Fruit fly (Drosophila melanogaster) whole organism, pupa: ENCODE data around the gene CG11403.

Experiments
- CG10348 ChIP-seq: fragments of 200-800 bp; sonication (Bioruptor generic); IDR thresholded peaks from 2 replicates; pipeline ENCODE4 v1.3.6; 2022; ENCODE audit warnings: missing biosample characterization, missing genetic modification characterization
- CG12605 ChIP-seq: fragments of 200-800 bp; sonication (Bioruptor generic); IDR thresholded peaks from 2 replicates; pipeline ENCODE4 v1.3.6; 2022; ENCODE audit warnings: missing biosample characterization, missing genetic modification characterization
- CG13204 ChIP-seq: fragments of 200-800 bp; sonication (Bioruptor generic); optimal IDR thresholded peaks from 2 replicates; lab custom pipeline; 2018; ENCODE audit warnings: missing biosample characterization, mild to moderate bottlenecking, missing genetic modification characterization, moderate library complexity
- CG14655 ChIP-seq: fragments of 200-800 bp; sonication (Bioruptor generic); optimal IDR thresholded peaks from 3 replicates; lab custom pipeline; 2017; ENCODE audit warnings: mild to moderate bottlenecking, missing biosample characterization, missing genetic modification reagents, missing genetic modification characterization
- CG15710 ChIP-seq: fragments of 200-800 bp; sonication (Bioruptor generic); optimal IDR thresholded peaks from 2 replicates; lab custom pipeline; 2018; ENCODE audit warnings: missing biosample characterization, mild to moderate bottlenecking, missing genetic modification characterization, moderate library complexity
- CG17806 ChIP-seq: fragments of 200-800 bp; sonication (Bioruptor generic); optimal IDR thresholded peaks from 2 replicates; lab custom pipeline; 2018; ENCODE audit warnings: missing biosample characterization, mild to moderate bottlenecking, missing genetic modification characterization, moderate library complexity
- CG32121 ChIP-seq: fragments of 200-800 bp; sonication (Bioruptor generic); IDR thresholded peaks from 2 replicates; pipeline ENCODE4 v1.3.6; 2022; ENCODE audit warnings: missing biosample characterization, missing genetic modification characterization
- CG34367 ChIP-seq: fragments of 200-800 bp; sonication (Bioruptor generic); optimal IDR thresholded peaks from 2 replicates; lab custom pipeline; 2018; ENCODE audit warnings: missing biosample characterization, mild to moderate bottlenecking, missing genetic modification characterization
- CG4496 ChIP-seq: fragments of 200-800 bp; sonication (Bioruptor generic); IDR thresholded peaks from 3 replicates; pipeline ENCODE4 v1.3.6; 2022; ENCODE audit warnings: missing biosample characterization, missing genetic modification characterization
- CG8159 ChIP-seq: fragments of 200-800 bp; sonication (Bioruptor generic); optimal IDR thresholded peaks from 3 replicates; lab custom pipeline; 2018; ENCODE audit warnings: missing biosample characterization, mild to moderate bottlenecking, missing genetic modification characterization, moderate library complexity
- CG8301 ChIP-seq: fragments of 200-800 bp; sonication (Bioruptor generic); optimal IDR thresholded peaks from 2 replicates; lab custom pipeline; 2018; ENCODE audit warnings: missing biosample characterization, mild to moderate bottlenecking, missing genetic modification characterization
- CG9948 ChIP-seq: fragments of 200-800 bp; sonication (Bioruptor generic); optimal IDR thresholded peaks from 2 replicates; lab custom pipeline; 2018; ENCODE audit warnings: missing biosample characterization, mild to moderate bottlenecking, missing genetic modification characterization, moderate library complexity
- D1 ChIP-seq: fragments of 200-800 bp; sonication (Bioruptor generic); optimal IDR thresholded peaks from 2 replicates; lab custom pipeline; 2018; ENCODE audit warnings: missing biosample characterization, mild to moderate bottlenecking, missing genetic modification characterization, moderate library complexity
- EcR ChIP-seq: fragments of 200-800 bp; sonication (Bioruptor generic); optimal IDR thresholded peaks from 3 replicates; lab custom pipeline; 2019; ENCODE audit warnings: missing biosample characterization, missing genetic modification characterization, mild to moderate bottlenecking, moderate library complexity, missing genetic modification reagents
- Ets98B ChIP-seq: fragments of 200-800 bp; sonication (Bioruptor generic); IDR thresholded peaks from 2 replicates; pipeline ENCODE4 v1.3.6; 2022; ENCODE audit warnings: missing biosample characterization, missing genetic modification characterization
- Pif1A ChIP-seq: fragments of 200-800 bp; sonication (Bioruptor generic); optimal IDR thresholded peaks from 3 replicates; lab custom pipeline; 2016; ENCODE audit warnings: missing biosample characterization, missing genetic modification characterization
- Pif1B ChIP-seq: fragments of 200-800 bp; sonication (Bioruptor generic); optimal IDR thresholded peaks from 3 replicates; lab custom pipeline; 2016; ENCODE audit warnings: missing biosample characterization, missing genetic modification characterization
- Snoo ChIP-seq: fragments of 200-800 bp; sonication (Bioruptor generic); optimal IDR thresholded peaks from 3 replicates; lab custom pipeline; 2017; ENCODE audit warnings: missing biosample characterization, mild to moderate bottlenecking, missing genetic modification characterization, inconsistent platforms
- fd96Ca ChIP-seq: fragments of 200-800 bp; sonication (Bioruptor generic); IDR thresholded peaks from 3 replicates; pipeline ENCODE4 v1.3.6; 2022; ENCODE audit warnings: missing biosample characterization, missing genetic modification characterization
- rn ChIP-seq: fragments of 200-800 bp; sonication (Bioruptor generic); IDR thresholded peaks from 2 replicates; pipeline ENCODE4 v1.3.6; 2022; ENCODE audit warnings: missing biosample characterization, missing genetic modification characterization

The CG11403 gene

dm6 chrX:1239832-1240231, at the start of gene CG11403:
Gene CG11403 (minus strand): TSS chrX:1239884.
- TF ChIP-seq Snoo (no peak), CG10348 (no peak), CG4496 (GFP tag; lab: Robert Waterston, UW) (no peak), rn (no peak), Ets98B (GFP tag; lab: Robert Waterston, UW) (no peak), CG17806 (no peak), CG15710 (tag; lab: Kevin White, UChicago) (no peak), CG8301 (tag; lab: Kevin White, UChicago) (no peak), Pif1A (GFP tag; lab: Kevin White, UChicago) (no peak), CG13204 (GFP tag; lab: Kevin White, UChicago) (no peak), CG12605 (GFP tag; lab: Robert Waterston, UW) (no peak), D1 (tag; lab: Kevin White, UChicago) (no peak), CG34367 (tag; lab: Kevin White, UChicago) (no peak)

dm6 chrX:1288924-1289608, 49.4 kb upstream of the CG11403 start:
- TF ChIP-seq CG9948 (tag; lab: Kevin White, UChicago) (no peak), Pif1B (GFP tag; lab: Kevin White, UChicago) (no peak), Pif1A (GFP tag; lab: Kevin White, UChicago) (no peak), CG14655 (GFP tag; lab: Kevin White, UChicago) (no peak), CG12605 (GFP tag; lab: Robert Waterston, UW) (no peak), CG8159 (tag; lab: Kevin White, UChicago) (no peak), CG32121 (no peak), CG34367 (tag; lab: Kevin White, UChicago) (no peak)
- TF ChIP-seq, all 21 proteins: peak for 0

- TF ChIP-seq CG12605 (GFP tag; lab: Robert Waterston, UW) (0 out of 2 replicates have a peak, but pooled peaks have one; percentile 4), D1 (tag; lab: Kevin White, UChicago) (no peak)
Measured at dm6 chrX:1286868-1287835, 47.5 kb upstream of the CG11403 start, which contains the start of gene CG32812. Gene CG32812 (plus strand): TSS chrX:1287290.

dm6 chrX:1286136-1286535, 46.5 kb upstream of the CG11403 start:
- no peak for TF ChIP-seq CG15710 (tag; lab: Kevin White, UChicago)
- peak; percentile 50; the same call in 1 of the 3 replicates for TF ChIP-seq fd96Ca (GFP tag; lab: Robert Waterston, UW)
- peak; percentile 65; the same call in 2 of the 3 replicates for TF ChIP-seq CG4496 (GFP tag; lab: Robert Waterston, UW)
- peak; percentile 67 for TF ChIP-seq CG32121

- no peak for TF ChIP-seq CG8159 (tag; lab: Kevin White, UChicago)
- no peak for TF ChIP-seq CG17806
- TF ChIP-seq D1 (tag; lab: Kevin White, UChicago), result no peak
Measured at dm6 chrX:1285273-1285672, 45.6 kb upstream of the CG11403 start.

dm6 chrX:1284238-1284637, 44.6 kb upstream of the CG11403 start:
- no peak for TF ChIP-seq CG8301 (tag; lab: Kevin White, UChicago)
- TF ChIP-seq CG8159 (tag; lab: Kevin White, UChicago), result no peak
- TF ChIP-seq CG4496 (GFP tag; lab: Robert Waterston, UW), result 0 out of 3 replicates have a peak, but pooled peaks have one; percentile 15

- TF ChIP-seq fd96Ca (GFP tag; lab: Robert Waterston, UW) (no peak), CG10348 (no peak), EcR (GFP tag; lab: Kevin White, UChicago) (no peak)
Measured at dm6 chrX:1282953-1283568, 43.4 kb upstream of the CG11403 start.
